Worm (Caenorhabditis elegans) whole organism, L4/young adult: ENCODE results near the gene Y39A1A.27.

Source experiments
- W03F9.2 ChIP-seq: fragments of 150-350 bp; optimal IDR thresholded peaks from 2 replicates; lab custom pipeline; 2014; ENCODE audit warnings: missing biosample characterization, missing genetic modification characterization
- dao-5 ChIP-seq: sonication (generic microtip); optimal IDR thresholded peaks from 2 replicates; lab custom pipeline; 2016; ENCODE audit warnings: missing genotype, missing genetic modification characterization, moderate library complexity, missing compliant biosample characterization
- him-1 ChIP-seq: sonication (generic microtip); optimal IDR thresholded peaks from 2 replicates; lab custom pipeline; 2016; ENCODE audit warnings: missing genotype, missing genetic modification reagents, missing genetic modification characterization, missing compliant biosample characterization

- TF ChIP-seq him-1 (tag; lab: Kevin White, UChicago) (no peak), W03F9.2 (tag; lab: Kevin White, UChicago) (no peak), dao-5 (tag; lab: Kevin White, UChicago) (no peak)
Measured at ce11 chrIII:10661292-10661691, 22.5 kb downstream of the Y39A1A.27 start.
